Worm (Caenorhabditis elegans) whole organism, young adult: ENCODE results near the gene bbs-4.

Source experiments
- F33H1.4 ChIP-seq: fragments of 200-800 bp; sonication (Bioruptor generic); IDR thresholded peaks from 2 replicates; pipeline ENCODE4 v1.3.6; 2022; ENCODE audit warnings: missing genetic modification reagents, missing genetic modification characterization, missing compliant biosample characterization
- F37B4.10 ChIP-seq: fragments of 200-800 bp; sonication (Bioruptor generic); IDR thresholded peaks from 2 replicates; pipeline ENCODE4 v1.3.6; 2022; ENCODE audit warnings: missing genetic modification characterization, missing compliant biosample characterization
- F39B2.1 ChIP-seq: fragments of 200-800 bp; sonication (Bioruptor generic); IDR thresholded peaks from 2 replicates; pipeline ENCODE4 v1.3.6; 2022; ENCODE audit warnings: missing genetic modification reagents, missing genetic modification characterization, missing compliant biosample characterization
- F57A8.1 ChIP-seq: fragments of 200-800 bp; sonication (Bioruptor generic); optimal IDR thresholded peaks from 2 replicates; lab custom pipeline; 2018; ENCODE audit warnings: mild to moderate bottlenecking, missing genetic modification characterization, moderate library complexity, missing compliant biosample characterization
- T07F8.4 ChIP-seq: sonication (generic microtip); optimal IDR thresholded peaks from 2 replicates; lab custom pipeline; 2016; ENCODE audit warnings: mild to moderate bottlenecking, missing genetic modification characterization, moderate library complexity, missing compliant biosample characterization
- T26A5.8 ChIP-seq: sonication (generic microtip); optimal IDR thresholded peaks from 2 replicates; lab custom pipeline; 2016; ENCODE audit warnings: missing genetic modification characterization, missing compliant biosample characterization
- Y53F4B.3 ChIP-seq: fragments of 200-800 bp; sonication (Bioruptor generic); IDR thresholded peaks from 2 replicates; pipeline ENCODE4 v1.3.6; 2022; ENCODE audit warnings: missing genetic modification reagents, missing genetic modification characterization, missing compliant biosample characterization
- ZK185.1 ChIP-seq: sonication (generic microtip); optimal IDR thresholded peaks from 2 replicates; lab custom pipeline; 2016; ENCODE audit warnings: mild to moderate bottlenecking, missing genetic modification characterization, missing compliant biosample characterization; ENCODE audit not compliant: poor library complexity, severe bottlenecking
- aptf-2 ChIP-seq: fragments of 200-800 bp; sonication (Bioruptor generic); conservative IDR thresholded peaks from 2 replicates; pipeline ENCODE4 v1.3.6; 2022; ENCODE audit warnings: missing genetic modification reagents, missing genetic modification characterization, missing compliant biosample characterization
- atf-7 ChIP-seq: sonication (generic microtip); optimal IDR thresholded peaks from 2 replicates; lab custom pipeline; 2017; ENCODE audit warnings: mild to moderate bottlenecking, missing genetic modification characterization, missing compliant biosample characterization
- cebp-1 ChIP-seq, 2 experiments: fragments of 200-800 bp in 1 of 2; sonication (Bioruptor generic) in 1 of 2; sonication (generic microtip) in 1 of 2; IDR thresholded peaks in 1 of 2; optimal IDR thresholded peaks in 1 of 2; 2 replicates each; pipeline versions ENCODE4 v1.3.6 to Lab custom; 2017 to 2022; ENCODE audit warnings: missing compliant biosample characterization in 2 of 2, missing genetic modification characterization in 2 of 2, mild to moderate bottlenecking in 1 of 2, missing genetic modification reagents in 1 of 2, moderate library complexity in 1 of 2
- ceh-27 ChIP-seq: fragments of 200-800 bp; sonication (Bioruptor generic); optimal IDR thresholded peaks from 2 replicates; lab custom pipeline; 2018; ENCODE audit warnings: mild to moderate bottlenecking, missing genetic modification characterization, moderate library complexity, missing compliant biosample characterization
- ceh-58 ChIP-seq: fragments of 200-800 bp; sonication (Bioruptor generic); IDR thresholded peaks from 2 replicates; pipeline ENCODE4 v1.3.6; 2022; ENCODE audit warnings: missing genetic modification characterization, missing compliant biosample characterization
- ceh-91 ChIP-seq: fragments of 200-800 bp; sonication (Bioruptor generic); IDR thresholded peaks from 2 replicates; pipeline ENCODE4 v1.3.6; 2022; ENCODE audit warnings: missing genetic modification reagents, missing genetic modification characterization, missing compliant biosample characterization
- chd-7 ChIP-seq: sonication (generic microtip); optimal IDR thresholded peaks from 2 replicates; lab custom pipeline; 2016; ENCODE audit warnings: mild to moderate bottlenecking, missing genetic modification characterization, moderate library complexity, missing compliant biosample characterization
- dpl-1 ChIP-seq: fragments of 150-350 bp; optimal IDR thresholded peaks from 2 replicates; lab custom pipeline; 2014; ENCODE audit warnings: missing biosample characterization, missing genetic modification reagents, missing genetic modification characterization
- efl-1 ChIP-seq: fragments of 150-350 bp; optimal IDR thresholded peaks from 2 replicates; lab custom pipeline; 2014; ENCODE audit warnings: missing biosample characterization, missing genetic modification reagents, missing genetic modification characterization
- egl-18 ChIP-seq: fragments of 200-800 bp; sonication (Bioruptor generic); IDR thresholded peaks from 2 replicates; pipeline ENCODE4 v1.3.6; 2022; ENCODE audit warnings: missing genetic modification reagents, missing genetic modification characterization, missing compliant biosample characterization
- ekl-4 ChIP-seq: fragments of 200-800 bp; sonication (Bioruptor generic); IDR thresholded peaks from 2 replicates; pipeline ENCODE4 v1.3.6; 2022; ENCODE audit warnings: missing genetic modification reagents, missing genetic modification characterization, missing compliant biosample characterization
- ets-4 ChIP-seq: fragments of 200-800 bp; sonication (Bioruptor generic); optimal IDR thresholded peaks from 2 replicates; lab custom pipeline; 2018; ENCODE audit warnings: mild to moderate bottlenecking, missing genetic modification characterization, missing compliant biosample characterization
- hlh-26 ChIP-seq: fragments of 200-800 bp; sonication (Bioruptor generic); conservative IDR thresholded peaks from 2 replicates; pipeline ENCODE4 v1.3.6; 2022; ENCODE audit warnings: missing genetic modification reagents, missing genetic modification characterization, missing compliant biosample characterization
- hmg-1.2 ChIP-seq: fragments of 200-800 bp; sonication (Bioruptor generic); IDR thresholded peaks from 2 replicates; pipeline ENCODE4 v1.3.6; 2022; ENCODE audit warnings: missing genetic modification reagents, missing genetic modification characterization, missing compliant biosample characterization
- hmg-20 ChIP-seq: fragments of 200-800 bp; sonication (Bioruptor generic); IDR thresholded peaks from 2 replicates; pipeline ENCODE4 v1.3.6; 2022; ENCODE audit warnings: missing genetic modification reagents, missing genetic modification characterization, missing compliant biosample characterization
- hrde-1 ChIP-seq: sonication (generic microtip); optimal IDR thresholded peaks from 2 replicates; lab custom pipeline; 2016; ENCODE audit warnings: missing genetic modification characterization, mild to moderate bottlenecking, missing compliant biosample characterization, moderate library complexity, missing genotype, missing genetic modification reagents, borderline replicate concordance
- lag-1 ChIP-seq: fragments of 200-800 bp; sonication (Bioruptor generic); IDR thresholded peaks from 2 replicates; pipeline ENCODE4 v1.3.6; 2022; ENCODE audit warnings: missing genetic modification reagents, missing genetic modification characterization, missing compliant biosample characterization
- let-607 ChIP-seq, 2 experiments: fragments of 200-800 bp in 1 of 2; sonication (Bioruptor generic) in 1 of 2; sonication (generic microtip) in 1 of 2; optimal IDR thresholded peaks; 2 replicates each; lab custom pipeline; 2016 to 2018; ENCODE audit warnings: mild to moderate bottlenecking in 2 of 2, missing compliant biosample characterization in 2 of 2, missing genetic modification characterization in 2 of 2, moderate library complexity in 2 of 2, missing genotype in 1 of 2
- madf-10 ChIP-seq: sonication (generic microtip); optimal IDR thresholded peaks from 2 replicates; lab custom pipeline; 2016; ENCODE audit warnings: mild to moderate bottlenecking, missing genetic modification characterization, missing compliant biosample characterization
- madf-3 ChIP-seq: fragments of 200-800 bp; sonication (Bioruptor generic); IDR thresholded peaks from 2 replicates; pipeline ENCODE4 v1.3.6; 2022; ENCODE audit warnings: missing genetic modification reagents, missing genetic modification characterization, missing compliant biosample characterization
- madf-8 ChIP-seq: fragments of 200-800 bp; sonication (Bioruptor generic); conservative IDR thresholded peaks from 2 replicates; pipeline ENCODE4 v1.3.6; 2022; ENCODE audit warnings: missing genetic modification reagents, missing genetic modification characterization, missing compliant biosample characterization
- mcd-1 ChIP-seq: fragments of 200-800 bp; sonication (Bioruptor generic); IDR thresholded peaks from 2 replicates; pipeline ENCODE4 v1.3.6; 2022; ENCODE audit warnings: missing genetic modification reagents, missing genetic modification characterization, missing compliant biosample characterization
- mel-28 ChIP-seq: sonication (generic microtip); optimal IDR thresholded peaks from 2 replicates; lab custom pipeline; 2016; ENCODE audit warnings: borderline replicate concordance, mild to moderate bottlenecking, missing genetic modification characterization, missing compliant biosample characterization
- mes-4 ChIP-seq: sonication (generic microtip); optimal IDR thresholded peaks from 2 replicates; lab custom pipeline; 2016; ENCODE audit warnings: missing genotype, missing genetic modification characterization, missing compliant biosample characterization
- nfya-2 ChIP-seq: fragments of 200-800 bp; sonication (Bioruptor generic); IDR thresholded peaks from 2 replicates; pipeline ENCODE4 v1.3.6; 2022; ENCODE audit warnings: missing genetic modification reagents, missing genetic modification characterization, missing compliant biosample characterization
- nhr-179 ChIP-seq: sonication (generic microtip); optimal IDR thresholded peaks from 2 replicates; lab custom pipeline; 2016; ENCODE audit warnings: mild to moderate bottlenecking, missing genetic modification characterization, missing compliant biosample characterization
- pha-4 ChIP-seq: fragments of 150-350 bp; sonication (generic microtip); optimal IDR thresholded peaks from 2 replicates; lab custom pipeline; 2014; ENCODE audit warnings: missing biosample characterization, missing genetic modification reagents, missing genetic modification characterization
- rec-8 ChIP-seq, 2 experiments: sonication (generic microtip); optimal IDR thresholded peaks; 2 replicates each; lab custom pipeline; 2016; ENCODE audit warnings: mild to moderate bottlenecking in 2 of 2, missing genetic modification characterization in 2 of 2, missing genetic modification reagents in 2 of 2, missing genotype in 2 of 2, missing biosample characterization in 1 of 2, missing compliant biosample characterization in 1 of 2, moderate library complexity in 1 of 2
- repo-1 ChIP-seq: sonication (generic microtip); optimal IDR thresholded peaks from 2 replicates; lab custom pipeline; 2017; ENCODE audit warnings: mild to moderate bottlenecking, missing genetic modification characterization, missing compliant biosample characterization
- sea-2 ChIP-seq: fragments of 200-800 bp; sonication (Bioruptor generic); IDR thresholded peaks from 2 replicates; pipeline ENCODE4 v1.3.6; 2022; ENCODE audit warnings: missing genetic modification characterization, missing compliant biosample characterization
- snpc-4 ChIP-seq, 5 experiments: fragments of 150-350 bp in 1 of 5; sonication (generic microtip) in 4 of 5; optimal IDR thresholded peaks; 2 replicates each; lab custom pipeline; 2014 to 2018; ENCODE audit warnings: missing genetic modification characterization in 5 of 5, missing biosample characterization in 3 of 5, antibody characterized with exemption in 2 of 5, mild to moderate bottlenecking in 2 of 5, missing compliant biosample characterization in 2 of 5, missing genotype in 2 of 5, moderate library complexity in 2 of 5, missing genetic modification reagents in 1 of 5
- somi-1 ChIP-seq: fragments of 200-800 bp; sonication (Bioruptor generic); optimal IDR thresholded peaks from 2 replicates; lab custom pipeline; 2018; ENCODE audit warnings: mild to moderate bottlenecking, missing genetic modification characterization, missing compliant biosample characterization
- sptf-2 ChIP-seq: fragments of 200-800 bp; sonication (Bioruptor generic); optimal IDR thresholded peaks from 2 replicates; lab custom pipeline; 2018; ENCODE audit warnings: mild to moderate bottlenecking, missing genetic modification characterization, missing compliant biosample characterization
- tbx-9 ChIP-seq: sonication (generic microtip); optimal IDR thresholded peaks from 2 replicates; lab custom pipeline; 2016; ENCODE audit warnings: borderline replicate concordance, missing genetic modification characterization, inconsistent platforms, missing compliant biosample characterization
- ztf-6 ChIP-seq: fragments of 200-800 bp; sonication (Bioruptor generic); IDR thresholded peaks from 2 replicates; pipeline ENCODE4 v1.3.6; 2022; ENCODE audit warnings: missing genetic modification reagents, missing genetic modification characterization, missing compliant biosample characterization

Gene bbs-4

DNA sequence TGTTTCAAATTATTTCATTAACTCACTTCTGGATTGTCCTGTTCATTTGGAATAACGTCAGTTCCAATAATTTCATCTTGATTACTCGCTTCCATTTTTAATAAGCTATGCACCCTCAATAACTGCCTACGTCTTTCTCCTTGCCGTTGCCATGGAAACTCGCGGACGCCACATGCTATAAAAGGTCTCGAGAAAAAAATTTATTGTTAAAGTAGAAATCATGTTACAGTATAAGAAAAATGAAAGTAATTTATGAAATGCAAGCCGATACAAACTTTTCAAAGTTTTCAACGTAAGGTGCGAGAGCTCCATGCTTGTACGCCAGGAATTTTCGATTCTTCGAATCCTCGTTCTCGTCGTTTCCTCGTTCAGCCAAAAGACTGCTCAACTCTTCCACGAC, at the start of gene bbs-4:
TSS of gene bbs-4 (minus strand) at position 101 of the 400 bp plus-strand sequence.
- TF ChIP-seq F33H1.4 (GFP tag; lab: Robert Waterston, UW) (no peak), Y53F4B.3 (GFP tag; lab: Robert Waterston, UW) (no peak), mel-28 (tag; lab: Kevin White, UChicago) (no peak), ekl-4 (no peak), nfya-2 (GFP tag; lab: Robert Waterston, UW) (no peak), hmg-1.2 (GFP tag; lab: Robert Waterston, UW) (no peak)
- TF ChIP-seq, all 124 proteins: peak for 0

- TF ChIP-seq ets-4 (no peak), hrde-1 (no peak), cebp-1 (GFP tag; IDR thresholded peaks at IDR 0.05; lab: Robert Waterston, UW) (no peak), cebp-1 (tag; optimal IDR thresholded peaks at IDR 0.05; lab: Kevin White, UChicago) (no peak), let-607 (tag; optimal IDR thresholded peaks at IDR 0.05; lab: Kevin White, UChicago) (no peak), sea-2 (no peak), T07F8.4 (no peak), F39B2.1 (no peak), dpl-1 (GFP tag; lab: Kevin White, UChicago) (no peak), repo-1 (no peak), hlh-26 (GFP tag; lab: Robert Waterston, UW) (no peak), mes-4 (tag; lab: Kevin White, UChicago) (no peak), aptf-2 (GFP tag; lab: Robert Waterston, UW) (no peak), somi-1 (GFP tag; lab: Kevin White, UChicago) (no peak), madf-8 (GFP tag; lab: Robert Waterston, UW) (no peak), ceh-91 (GFP tag; lab: Robert Waterston, UW) (no peak), F37B4.10 (no peak), snpc-4 (GFP tag; optimal IDR thresholded peaks at IDR 0.05; lab: Kevin White, UChicago) (no peak), snpc-4 (tag; optimal IDR thresholded peaks at IDR 0.05; lab: Kevin White, UChicago) (no peak), chd-7 (tag; lab: Kevin White, UChicago) (no peak), atf-7 (tag; lab: Kevin White, UChicago) (no peak)
- TF ChIP-seq, all 124 proteins: peak for 0
Measured at ce11 chrIII:9661119-9661518, 49.1 kb upstream of the bbs-4 start.

- TF ChIP-seq let-607 (tag; optimal IDR thresholded peaks at IDR 0.05; lab: Kevin White, UChicago) (no peak), ekl-4 (no peak), madf-3 (GFP tag; lab: Robert Waterston, UW) (no peak), tbx-9 (tag; lab: Kevin White, UChicago) (no peak), repo-1 (no peak), sptf-2 (GFP tag; lab: Kevin White, UChicago) (no peak), madf-10 (no peak), efl-1 (GFP tag; lab: Kevin White, UChicago) (no peak), ztf-6 (GFP tag; lab: Robert Waterston, UW) (no peak), ceh-27 (GFP tag; lab: Kevin White, UChicago) (no peak)
- TF ChIP-seq, all 124 proteins: peak for 0
Measured at ce11 chrIII:9658569-9658968, 46.6 kb upstream of the bbs-4 start.

- TF ChIP-seq F57A8.1: no peak
- TF ChIP-seq F37B4.10: no peak
- no peak for TF ChIP-seq pha-4
- TF ChIP-seq snpc-4 (GFP tag; optimal IDR thresholded peaks at IDR 0.05; lab: Kevin White, UChicago): no peak
- no peak for TF ChIP-seq snpc-4 (tag; optimal IDR thresholded peaks at IDR 0.05; lab: Kevin White, UChicago)
- no peak for TF ChIP-seq ceh-58 (GFP tag; lab: Robert Waterston, UW)
- no peak for TF ChIP-seq T26A5.8 (tag; lab: Kevin White, UChicago)
- TF ChIP-seq rec-8 (tag; optimal IDR thresholded peaks at IDR 0.05; lab: Kevin White, UChicago): no peak
- no peak for TF ChIP-seq madf-3 (GFP tag; lab: Robert Waterston, UW)
- no peak for TF ChIP-seq mcd-1 (GFP tag; lab: Robert Waterston, UW)
- no peak for TF ChIP-seq hmg-20 (GFP tag; lab: Robert Waterston, UW)
- TF ChIP-seq ekl-4: no peak
- TF ChIP-seq egl-18 (GFP tag; lab: Robert Waterston, UW): no peak
- TF ChIP-seq lag-1 (GFP tag; lab: Robert Waterston, UW): no peak
- TF ChIP-seq nhr-179: no peak
- no peak for TF ChIP-seq ZK185.1 (tag; lab: Kevin White, UChicago)
Measured at ce11 chrIII:9655802-9656201, 43.8 kb upstream of the bbs-4 start, which contains the start of gene C15H7.4. Gene C15H7.4, minus strand, starts transcription at chrIII:9655902.
